Worm (Caenorhabditis elegans) whole organism, L4 larva: ENCODE measurements around the gene jmjd-4.

Experiments
- nhr-10 ChIP-seq: fragments of 150-350 bp; optimal IDR thresholded peaks from 2 replicates; lab custom pipeline; 2014; ENCODE audit warnings: missing biosample characterization, missing genetic modification characterization
- nhr-11 ChIP-seq: fragments of 150-350 bp; optimal IDR thresholded peaks from 2 replicates; lab custom pipeline; 2014; ENCODE audit warnings: missing biosample characterization, missing genetic modification characterization
- unc-130 ChIP-seq: sonication (generic microtip); optimal IDR thresholded peaks from 2 replicates; lab custom pipeline; 2016; ENCODE audit warnings: missing genetic modification reagents, missing genetic modification characterization, missing compliant biosample characterization

- TF ChIP-seq nhr-11: no peak
- no peak for TF ChIP-seq nhr-10 (tag; lab: Kevin White, UChicago)
- no peak for TF ChIP-seq unc-130 (GFP tag; lab: Kevin White, UChicago)
These were observed 44.0 kb downstream of the jmjd-4 start for ce11 chrIII:10289790-10290189.
